Worm (Caenorhabditis elegans) whole organism, early embryonic: ENCODE measurements around the gene lido-14.

Source experiments
- B0310.2 ChIP-seq: sonication (generic microtip); optimal IDR thresholded peaks from 2 replicates; lab custom pipeline; 2016; ENCODE audit warnings: mild to moderate bottlenecking, missing genetic modification characterization, missing compliant biosample characterization
- F13C5.2 ChIP-seq: sonication (generic microtip); optimal IDR thresholded peaks from 2 replicates; lab custom pipeline; 2017; ENCODE audit warnings: mild to moderate bottlenecking, missing genetic modification characterization, inconsistent platforms, missing compliant biosample characterization
- ama-1 ChIP-seq: fragments of 150-350 bp; optimal IDR thresholded peaks from 2 replicates; lab custom pipeline; 2014
- ceh-13 ChIP-seq: fragments of 200-800 bp; sonication (Bioruptor generic); optimal IDR thresholded peaks from 2 replicates; lab custom pipeline; 2018; ENCODE audit warnings: mild to moderate bottlenecking, missing genetic modification characterization, missing compliant biosample characterization
- flt-1 ChIP-seq: fragments of 200-800 bp; sonication (Bioruptor generic); IDR thresholded peaks from 2 replicates; pipeline ENCODE4 v1.3.6; 2022; ENCODE audit warnings: missing genetic modification characterization, missing compliant biosample characterization
- hmbx-1 ChIP-seq: sonication (generic microtip); optimal IDR thresholded peaks from 2 replicates; lab custom pipeline; 2016; ENCODE audit warnings: mild to moderate bottlenecking, missing genetic modification characterization, missing compliant biosample characterization
- hmg-4 ChIP-seq: fragments of 200-800 bp; sonication (Bioruptor generic); optimal IDR thresholded peaks from 2 replicates; lab custom pipeline; 2018; ENCODE audit warnings: mild to moderate bottlenecking, missing genetic modification characterization, missing compliant biosample characterization
- hnd-1 ChIP-seq: sonication (generic microtip); optimal IDR thresholded peaks from 2 replicates; lab custom pipeline; 2016; ENCODE audit warnings: missing genetic modification characterization, missing compliant biosample characterization
- sea-1 ChIP-seq: fragments of 200-800 bp; sonication (Bioruptor generic); conservative IDR thresholded peaks from 2 replicates; pipeline ENCODE4 v1.3.6; 2022; ENCODE audit warnings: missing genetic modification characterization, missing compliant biosample characterization
- tbx-11 ChIP-seq: fragments of 200-800 bp; sonication (Bioruptor generic); IDR thresholded peaks from 2 replicates; pipeline ENCODE4 v1.3.6; 2022; ENCODE audit warnings: missing genetic modification characterization, missing compliant biosample characterization
- tra-4 ChIP-seq: sonication (generic microtip); optimal IDR thresholded peaks from 2 replicates; lab custom pipeline; 2017; ENCODE audit warnings: missing genetic modification characterization, missing compliant biosample characterization

ce11 chrII:3338556-3338955, 20.4 kb upstream of the lido-14 start, which contains the start of gene F14D2.7:
- TF ChIP-seq flt-1 (GFP tag; lab: Robert Waterston, UW) (no peak), tbx-11 (GFP tag; lab: Robert Waterston, UW) (no peak), ama-1 (lab: Kevin White, UChicago) (no peak), F13C5.2 (tag; lab: Kevin White, UChicago) (no peak), ceh-13 (GFP tag; lab: Kevin White, UChicago) (no peak), hnd-1 (tag; lab: Kevin White, UChicago) (no peak), sea-1 (GFP tag; lab: Robert Waterston, UW) (no peak), B0310.2 (tag; lab: Kevin White, UChicago) (no peak), hmbx-1 (tag; lab: Kevin White, UChicago) (no peak), tra-4 (tag; lab: Kevin White, UChicago) (no peak), hmg-4 (GFP tag; lab: Kevin White, UChicago) (no peak)
